ENCODE assay signal across 5 worm cellular contexts in genomic region chrIV:10701866-10702458, ce11.
A peak's percentile ranks its signal among the peaks of the same experiment; 100 is the strongest.
TF ChIP-seq lines count a peak whose summit lies in the region.

No protein-coding gene starts in this region.

TF ChIP-seq in whole organism, L1 larva, 84 proteins besides CTCF, POLR2A, EP300 and RAD21 (continues in another document):
- TF ChIP-seq ztf-4 (tag; optimal IDR thresholded peaks at IDR 0.05; lab: Kevin White, UChicago): no peak
- TF ChIP-seq lin-35 (GFP tag; optimal IDR thresholded peaks at IDR 0.05; lab: Kevin White, UChicago): peak in 1 of 2 experiments; percentile 53
- TF ChIP-seq C34B4.2 (tag; optimal IDR thresholded peaks at IDR 0.05; lab: Kevin White, UChicago): no peak
- TF ChIP-seq ztf-11 (tag; optimal IDR thresholded peaks at IDR 0.05; lab: Kevin White, UChicago): no peak
- TF ChIP-seq nhr-237 (tag; optimal IDR thresholded peaks at IDR 0.05; lab: Kevin White, UChicago): no peak
- TF ChIP-seq nhr-90 (tag; optimal IDR thresholded peaks at IDR 0.05; lab: Kevin White, UChicago; ENCODE audit: poor library complexity): peak; percentile 21
- TF ChIP-seq efl-1 (optimal IDR thresholded peaks at IDR 0.05; lab: Kevin White, UChicago): no peak
- peak in 1 of 2 experiments; percentile 51 for TF ChIP-seq efl-1 (GFP tag; optimal IDR thresholded peaks at IDR 0.05 in 1 of 2; lab: Kevin White, UChicago)
- no peak for TF ChIP-seq irx-1 (tag; optimal IDR thresholded peaks at IDR 0.05; lab: Kevin White, UChicago)
- peak; percentile 36 for TF ChIP-seq tbx-2 (tag; optimal IDR thresholded peaks at IDR 0.05; lab: Kevin White, UChicago)
- peak; percentile 55 for TF ChIP-seq lin-14 (GFP tag; optimal IDR thresholded peaks at IDR 0.05; lab: Kevin White, UChicago)
- peak; percentile 58 for TF ChIP-seq nhr-20 (tag; optimal IDR thresholded peaks at IDR 0.05; lab: Kevin White, UChicago)
- TF ChIP-seq unc-62 (GFP tag; optimal IDR thresholded peaks at IDR 0.05; lab: Kevin White, UChicago): no peak
- TF ChIP-seq lir-3 (tag; optimal IDR thresholded peaks at IDR 0.05; lab: Kevin White, UChicago; ENCODE audit: poor library complexity): no peak
- TF ChIP-seq nhr-71 (tag; optimal IDR thresholded peaks at IDR 0.05; lab: Kevin White, UChicago): peak; percentile 54
- peak; percentile 37 for TF ChIP-seq snu-23 (GFP tag; optimal IDR thresholded peaks at IDR 0.05; lab: Kevin White, UChicago)
- TF ChIP-seq nhr-85 (tag; lab: Kevin White, UChicago): peak; percentile 88
- no peak for TF ChIP-seq nhr-19 (GFP tag; conservative IDR thresholded peaks at IDR 0.05; lab: Robert Waterston, UW)

TF ChIP-seq in whole organism, L2 larva, 48 proteins besides CTCF, POLR2A, EP300 and RAD21 (continues in another document):
- TF ChIP-seq nhr-23 (tag; optimal IDR thresholded peaks at IDR 0.05; lab: Kevin White, UChicago) (no peak), sma-9 (GFP tag; optimal IDR thresholded peaks at IDR 0.05; lab: Kevin White, UChicago) (peak; percentile 62), sma-9 (tag; optimal IDR thresholded peaks at IDR 0.05; lab: Kevin White, UChicago) (no peak), dmd-4 (tag; optimal IDR thresholded peaks at IDR 0.05; lab: Kevin White, UChicago) (no peak), egl-27 (tag; optimal IDR thresholded peaks at IDR 0.05; lab: Kevin White, UChicago) (no peak), sem-4 (tag; optimal IDR thresholded peaks at IDR 0.05; lab: Kevin White, UChicago) (no peak), lin-11 (tag; optimal IDR thresholded peaks at IDR 0.05; lab: Kevin White, UChicago) (no peak), mab-5 (tag; optimal IDR thresholded peaks at IDR 0.05; lab: Kevin White, UChicago) (no peak), snpc-4 (tag; optimal IDR thresholded peaks at IDR 0.05; lab: Kevin White, UChicago) (no peak), elt-1 (tag; optimal IDR thresholded peaks at IDR 0.05; lab: Kevin White, UChicago) (no peak), unc-55 (GFP tag; optimal IDR thresholded peaks at IDR 0.05; lab: Kevin White, UChicago) (no peak), aly-2 (tag; optimal IDR thresholded peaks at IDR 0.05; lab: Kevin White, UChicago) (no peak), lin-13 (GFP tag; optimal IDR thresholded peaks at IDR 0.05; lab: Kevin White, UChicago) (no peak), sma-3 (GFP tag; optimal IDR thresholded peaks at IDR 0.05; lab: Kevin White, UChicago) (peak; percentile 28), elt-3 (tag; optimal IDR thresholded peaks at IDR 0.05; lab: Kevin White, UChicago) (no peak), mbf-1 (tag; optimal IDR thresholded peaks at IDR 0.05; lab: Kevin White, UChicago) (no peak), skn-1 (tag; optimal IDR thresholded peaks at IDR 0.05; lab: Kevin White, UChicago) (no peak), C34F6.9 (tag; optimal IDR thresholded peaks at IDR 0.05; lab: Kevin White, UChicago) (no peak), crh-2 (tag; optimal IDR thresholded peaks at IDR 0.05; lab: Kevin White, UChicago) (no peak), F13H6.1 (tag; optimal IDR thresholded peaks at IDR 0.05; lab: Kevin White, UChicago) (no peak), ama-1 (optimal IDR thresholded peaks at IDR 0.05; lab: Kevin White, UChicago) (no peak)

TF ChIP-seq in whole organism, L3 larva, 47 proteins besides CTCF, POLR2A, EP300 and RAD21:
- peak; percentile 37 for TF ChIP-seq nhr-23 (tag; optimal IDR thresholded peaks at IDR 0.05; lab: Kevin White, UChicago)
- TF ChIP-seq elt-3 (tag; optimal IDR thresholded peaks at IDR 0.05; lab: Kevin White, UChicago): peak in 1 of 3 experiments; percentile 28
- peak; percentile 71 for TF ChIP-seq nhr-43 (tag; optimal IDR thresholded peaks at IDR 0.05; lab: Kevin White, UChicago; ENCODE audit: poor library complexity, severe bottlenecking)
- TF ChIP-seq unc-62 (GFP tag; optimal IDR thresholded peaks at IDR 0.05; lab: Kevin White, UChicago): no peak
- no peak for TF ChIP-seq nhr-77 (tag; optimal IDR thresholded peaks at IDR 0.05; lab: Kevin White, UChicago)
- TF ChIP-seq egl-27 (tag; optimal IDR thresholded peaks at IDR 0.05; lab: Kevin White, UChicago): no peak
- no peak for TF ChIP-seq fkh-10 (GFP tag; optimal IDR thresholded peaks at IDR 0.05; lab: Kevin White, UChicago)
- no peak for TF ChIP-seq lin-15B (tag; optimal IDR thresholded peaks at IDR 0.05; lab: Kevin White, UChicago)
- TF ChIP-seq pqm-1 (tag; optimal IDR thresholded peaks at IDR 0.05; lab: Kevin White, UChicago): no peak
- TF ChIP-seq hmg-11 (tag; optimal IDR thresholded peaks at IDR 0.05; lab: Kevin White, UChicago): no peak
TF ChIP-seq in whole organism, L3 larva: peak in this region for 3.

TF ChIP-seq in whole organism, L4 larva, 104 proteins besides CTCF, POLR2A, EP300 and RAD21:
- 0 out of 2 replicates have a peak, but pooled peaks have one; percentile 57 for TF ChIP-seq ceh-20 (GFP tag; IDR thresholded peaks at IDR 0.05; lab: Robert Waterston, UW)
- TF ChIP-seq snpc-4 (tag; optimal IDR thresholded peaks at IDR 0.05; lab: Kevin White, UChicago): no peak
- peak in 1 of 2 experiments; percentile 58 for TF ChIP-seq unc-62 (GFP tag; optimal IDR thresholded peaks at IDR 0.05 in 1 of 2; lab: Kevin White, UChicago)
- TF ChIP-seq unc-62 (tag; optimal IDR thresholded peaks at IDR 0.05; lab: Kevin White, UChicago): no peak
- peak in 1 of 2 experiments; percentile 55 for TF ChIP-seq mdl-1 (tag; optimal IDR thresholded peaks at IDR 0.05; lab: Kevin White, UChicago)
- TF ChIP-seq T26A8.4 (GFP tag; IDR thresholded peaks at IDR 0.05; lab: Robert Waterston, UW): no peak
- peak; percentile 62 for TF ChIP-seq hlh-11 (tag; optimal IDR thresholded peaks at IDR 0.05; lab: Kevin White, UChicago)
- peak; percentile 60 for TF ChIP-seq nhr-28 (tag; optimal IDR thresholded peaks at IDR 0.05; lab: Kevin White, UChicago)
- TF ChIP-seq nhr-48 (tag; optimal IDR thresholded peaks at IDR 0.05; lab: Kevin White, UChicago): peak; percentile 4
- TF ChIP-seq pha-4 (GFP tag; IDR thresholded peaks at IDR 0.05; lab: Robert Waterston, UW): no peak
- TF ChIP-seq pha-4 (tag; optimal IDR thresholded peaks at IDR 0.05; lab: Kevin White, UChicago): no peak
- peak; percentile 69 for TF ChIP-seq hlh-30 (tag; optimal IDR thresholded peaks at IDR 0.05; lab: Kevin White, UChicago; ENCODE audit: insufficient read depth)

TF ChIP-seq in whole organism, young adult, 124 proteins besides CTCF, POLR2A, EP300 and RAD21:
- TF ChIP-seq hlh-26 (GFP tag; conservative IDR thresholded peaks at IDR 0.05; lab: Robert Waterston, UW) (no peak), lsl-1 (GFP tag; optimal IDR thresholded peaks at IDR 0.05; lab: Kevin White, UChicago) (no peak), aptf-2 (GFP tag; conservative IDR thresholded peaks at IDR 0.05; lab: Robert Waterston, UW) (no peak), somi-1 (GFP tag; optimal IDR thresholded peaks at IDR 0.05; lab: Kevin White, UChicago) (peak; percentile 5)
TF ChIP-seq in whole organism, young adult: peak in this region for 1.
